Worm (Caenorhabditis elegans): ENCODE results near the gene Y53G8AM.6.

DNA sequence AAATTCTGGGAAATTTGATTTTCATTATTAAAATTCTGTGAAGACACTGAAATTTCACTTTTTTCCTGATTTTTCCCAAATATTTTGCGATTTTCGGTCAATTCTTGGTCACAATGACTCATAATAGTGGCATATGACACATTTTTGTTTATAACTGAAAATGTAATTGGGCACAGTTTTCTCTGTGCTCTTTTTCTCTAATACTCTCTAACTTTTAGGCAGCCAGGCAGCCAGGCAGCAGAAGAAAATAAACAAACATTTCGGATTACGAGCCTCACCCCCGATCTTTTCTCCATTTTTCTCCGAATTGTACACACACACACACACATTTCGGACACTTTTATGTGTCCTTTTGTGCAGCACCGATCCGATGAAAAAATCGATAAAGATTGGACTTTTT is 47.8 kb upstream of the Y53G8AM.6 start:
- TF ChIP-seq him-1 (tag; optimal IDR thresholded peaks at IDR 0.05) (no peak), dao-5 (tag; optimal IDR thresholded peaks at IDR 0.05) (no peak), W03F9.2 (tag; optimal IDR thresholded peaks at IDR 0.05) (no peak)
